Worm (Caenorhabditis elegans) whole organism, early embryonic: ENCODE measurements around the gene unc-43.

Source experiments
- aly-1 ChIP-seq: sonication (generic microtip); optimal IDR thresholded peaks from 2 replicates; lab custom pipeline; 2016; ENCODE audit warnings: missing genetic modification characterization, missing compliant biosample characterization
- ama-1 ChIP-seq: fragments of 150-350 bp; optimal IDR thresholded peaks from 2 replicates; lab custom pipeline; 2014
- ceh-13 ChIP-seq: fragments of 200-800 bp; sonication (Bioruptor generic); optimal IDR thresholded peaks from 2 replicates; lab custom pipeline; 2018; ENCODE audit warnings: mild to moderate bottlenecking, missing genetic modification characterization, missing compliant biosample characterization
- ceh-36 ChIP-seq: sonication (generic microtip); optimal IDR thresholded peaks from 2 replicates; lab custom pipeline; 2016; ENCODE audit warnings: missing genetic modification characterization, inconsistent platforms, missing compliant biosample characterization
- hmbx-1 ChIP-seq: sonication (generic microtip); optimal IDR thresholded peaks from 2 replicates; lab custom pipeline; 2016; ENCODE audit warnings: mild to moderate bottlenecking, missing genetic modification characterization, missing compliant biosample characterization

- no peak for TF ChIP-seq hmbx-1
- TF ChIP-seq ceh-13 (GFP tag; lab: Kevin White, UChicago) = no peak
- no peak for TF ChIP-seq ceh-36 (tag; lab: Kevin White, UChicago)
- no peak for TF ChIP-seq aly-1 (tag; lab: Kevin White, UChicago)
- TF ChIP-seq ama-1 (lab: Kevin White, UChicago) = no peak
These were observed 48.2 kb upstream of the unc-43 start for ce11 chrIV:10398244-10398643.
